Fruit fly (Drosophila melanogaster): ENCODE data around the gene CG33922.

DNA sequence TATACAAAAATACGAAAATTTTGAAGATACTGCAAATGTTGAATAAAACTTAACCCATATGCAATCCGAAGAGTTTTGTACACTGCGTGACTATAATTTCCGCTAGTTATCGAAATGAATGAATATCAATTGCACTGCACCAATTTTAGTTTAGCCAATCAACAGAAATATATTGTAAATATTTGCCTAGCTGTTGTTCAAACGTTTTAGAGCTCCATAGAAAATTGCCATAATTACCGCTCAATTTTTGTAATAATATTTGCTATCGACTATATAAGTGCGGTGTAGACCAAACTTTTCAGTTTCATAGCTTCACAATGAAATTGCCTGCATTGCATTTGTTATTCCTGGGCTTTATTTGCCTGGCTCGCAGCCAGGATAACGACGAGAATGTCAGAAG, 15.1 kb downstream of the CG33922 start, which contains the start of gene a5:
- TF ChIP-seq Hr39 (optimal IDR thresholded peaks at IDR 0.05): no peak
- TF ChIP-seq ind (GFP tag; optimal IDR thresholded peaks at IDR 0.05): no peak
- no peak for TF ChIP-seq Vsx1 (GFP tag; optimal IDR thresholded peaks at IDR 0.05)
- no peak for TF ChIP-seq usp (GFP tag; optimal IDR thresholded peaks at IDR 0.05)

Measured in whole organism, embryonic.